Worm (Caenorhabditis elegans) whole organism, L3 larva: ENCODE measurements around the gene R04F11.3.

Source experiments
- R02D3.7 ChIP-seq: fragments of 150-350 bp; optimal IDR thresholded peaks from 2 replicates; lab custom pipeline; 2014; ENCODE audit warnings: missing biosample characterization, missing genetic modification characterization
- ama-1 ChIP-seq: fragments of 150-350 bp; optimal IDR thresholded peaks from 2 replicates; lab custom pipeline; 2018
- ceh-16 ChIP-seq: sonication (generic microtip); optimal IDR thresholded peaks from 2 replicates; lab custom pipeline; 2017; ENCODE audit warnings: missing biosample characterization, missing genetic modification characterization
- ceh-28 ChIP-seq: fragments of 150-350 bp; optimal IDR thresholded peaks from 2 replicates; lab custom pipeline; 2014; ENCODE audit warnings: missing biosample characterization, missing genetic modification reagents, missing genetic modification characterization
- egl-27 ChIP-seq: sonication (generic microtip); optimal IDR thresholded peaks from 4 replicates; lab custom pipeline; 2017; ENCODE audit warnings: missing biosample characterization, missing genetic modification reagents, missing genetic modification characterization
- egl-5 ChIP-seq: fragments of 150-350 bp; optimal IDR thresholded peaks from 2 replicates; lab custom pipeline; 2017; ENCODE audit warnings: missing biosample characterization, missing genetic modification reagents, missing genetic modification characterization, inconsistent platforms
- elt-1 ChIP-seq: fragments of 150-350 bp; optimal IDR thresholded peaks from 2 replicates; lab custom pipeline; 2014; ENCODE audit warnings: missing biosample characterization, missing genetic modification characterization
- elt-2 ChIP-seq: sonication (generic microtip); optimal IDR thresholded peaks from 2 replicates; lab custom pipeline; 2016; ENCODE audit warnings: missing genetic modification reagents, mild to moderate bottlenecking, missing genetic modification characterization, missing compliant biosample characterization
- fkh-10 ChIP-seq: sonication (generic microtip); optimal IDR thresholded peaks from 2 replicates; lab custom pipeline; 2017; ENCODE audit warnings: missing biosample characterization, missing genetic modification reagents, missing genetic modification characterization
- fos-1 ChIP-seq: fragments of 150-350 bp; optimal IDR thresholded peaks from 2 replicates; lab custom pipeline; 2014; ENCODE audit warnings: missing biosample characterization, missing genetic modification characterization
- lin-15B ChIP-seq: fragments of 150-350 bp; optimal IDR thresholded peaks from 2 replicates; lab custom pipeline; 2014; ENCODE audit warnings: missing biosample characterization, missing genetic modification characterization
- lin-39 ChIP-seq: fragments of 150-350 bp; optimal IDR thresholded peaks from 2 replicates; lab custom pipeline; 2018; ENCODE audit warnings: missing biosample characterization, missing genetic modification reagents, missing genetic modification characterization
- mdl-1 ChIP-seq: fragments of 150-350 bp; optimal IDR thresholded peaks from 2 replicates; lab custom pipeline; 2014; ENCODE audit warnings: missing biosample characterization, missing genetic modification characterization
- mml-1 ChIP-seq: fragments of 150-350 bp; sonication (generic microtip); optimal IDR thresholded peaks from 3 replicates; lab custom pipeline; 2014; ENCODE audit warnings: missing biosample characterization, missing genetic modification characterization
- nhr-11 ChIP-seq: fragments of 150-350 bp; optimal IDR thresholded peaks from 2 replicates; lab custom pipeline; 2014; ENCODE audit warnings: missing biosample characterization, missing genetic modification characterization
- nhr-23 ChIP-seq: fragments of 150-350 bp; optimal IDR thresholded peaks from 2 replicates; lab custom pipeline; 2014; ENCODE audit warnings: missing biosample characterization, missing genetic modification reagents, missing genetic modification characterization
- nhr-25 ChIP-seq: sonication (generic microtip); optimal IDR thresholded peaks from 2 replicates; lab custom pipeline; 2017; ENCODE audit warnings: missing biosample characterization, missing genetic modification characterization
- nhr-43 ChIP-seq: sonication (generic microtip); optimal IDR thresholded peaks from 2 replicates; lab custom pipeline; 2016; ENCODE audit warnings: mild to moderate bottlenecking, missing genetic modification characterization, missing compliant biosample characterization; ENCODE audit not compliant: poor library complexity, severe bottlenecking
- nhr-67 ChIP-seq: fragments of 150-350 bp; optimal IDR thresholded peaks from 2 replicates; lab custom pipeline; 2014; ENCODE audit warnings: missing biosample characterization, missing genetic modification characterization
- nhr-77 ChIP-seq: fragments of 150-350 bp; optimal IDR thresholded peaks from 2 replicates; lab custom pipeline; 2014; ENCODE audit warnings: missing biosample characterization, missing genetic modification characterization
- pha-4 ChIP-seq: fragments of 150-350 bp; optimal IDR thresholded peaks from 2 replicates; lab custom pipeline; 2014; ENCODE audit warnings: missing biosample characterization, missing genetic modification reagents, missing genetic modification characterization
- pqm-1 ChIP-seq: fragments of 150-350 bp; optimal IDR thresholded peaks from 2 replicates; lab custom pipeline; 2017; ENCODE audit warnings: missing biosample characterization, missing genetic modification characterization, inconsistent platforms
- skn-1 ChIP-seq: fragments of 150-350 bp; optimal IDR thresholded peaks from 2 replicates; lab custom pipeline; 2014; ENCODE audit warnings: missing biosample characterization, missing genetic modification characterization
- tbx-2 ChIP-seq: sonication (generic microtip); optimal IDR thresholded peaks from 2 replicates; lab custom pipeline; 2016; ENCODE audit warnings: mild to moderate bottlenecking, missing genetic modification characterization, missing compliant biosample characterization
- unc-62 ChIP-seq: fragments of 150-350 bp; sonication (generic microtip); optimal IDR thresholded peaks from 4 replicates; lab custom pipeline; 2014; ENCODE audit warnings: missing biosample characterization, missing genetic modification reagents, missing genetic modification characterization
- ztf-11 ChIP-seq: fragments of 150-350 bp; optimal IDR thresholded peaks from 2 replicates; lab custom pipeline; 2014; ENCODE audit warnings: missing biosample characterization, missing genetic modification characterization
- ztf-4 ChIP-seq: fragments of 150-350 bp; optimal IDR thresholded peaks from 2 replicates; lab custom pipeline; 2014; ENCODE audit warnings: missing biosample characterization, missing genetic modification characterization

R04F11.3 gene

ce11 chrV:12353505-12353904, 36.5 kb upstream of the R04F11.3 start:
- TF ChIP-seq nhr-43 (peak; percentile 25), ceh-16 (tag; lab: Kevin White, UChicago) (no peak)
- TF ChIP-seq, all 47 proteins: peak for 1

- TF ChIP-seq skn-1 (tag; lab: Kevin White, UChicago) (no peak), fos-1 (tag; lab: Kevin White, UChicago) (no peak), unc-62 (GFP tag; lab: Kevin White, UChicago) (no peak), ama-1 (lab: Kevin White, UChicago) (peak; percentile 51), ceh-16 (tag; lab: Kevin White, UChicago) (no peak), egl-27 (tag; lab: Kevin White, UChicago) (no peak)
Observed at ce11 chrV:12352881-12353280, 35.9 kb upstream of the R04F11.3 start.

- TF ChIP-seq ztf-11 (tag; lab: Kevin White, UChicago), result no peak
- TF ChIP-seq mml-1, result no peak
- no peak for TF ChIP-seq nhr-23 (tag; lab: Kevin White, UChicago)
- TF ChIP-seq fkh-10 (GFP tag; lab: Kevin White, UChicago), result no peak
Observed at ce11 chrV:12352445-12352844, 35.5 kb upstream of the R04F11.3 start, which contains the start of gene sqt-3. Gene sqt-3 (plus strand): TSS chrV:12352745.

- TF ChIP-seq elt-1 (peak; percentile 78), egl-27 (tag; lab: Kevin White, UChicago) (no peak), mdl-1 (no peak), nhr-25 (tag; lab: Kevin White, UChicago) (peak; percentile 27)
Observed at ce11 chrV:12351842-12352241, 34.9 kb upstream of the R04F11.3 start.

- TF ChIP-seq ztf-4 (tag; lab: Kevin White, UChicago), result no peak
- TF ChIP-seq nhr-11 (tag; lab: Kevin White, UChicago), result no peak
- TF ChIP-seq fos-1 (tag; lab: Kevin White, UChicago), result no peak
- peak; percentile 19 for TF ChIP-seq nhr-23 (tag; lab: Kevin White, UChicago)
Observed at ce11 chrV:12349365-12349764, 32.4 kb upstream of the R04F11.3 start.

- TF ChIP-seq ztf-4 (tag; lab: Kevin White, UChicago) (no peak), nhr-23 (tag; lab: Kevin White, UChicago) (no peak), egl-5 (no peak), elt-2 (tag; lab: Kevin White, UChicago) (peak; percentile 49), ceh-16 (tag; lab: Kevin White, UChicago) (no peak), pha-4 (peak; percentile 13), mdl-1 (no peak), nhr-67 (tag; lab: Kevin White, UChicago) (no peak), lin-15B (tag; lab: Kevin White, UChicago) (no peak), ama-1 (lab: Kevin White, UChicago) (no peak), tbx-2 (tag; lab: Kevin White, UChicago) (no peak), nhr-77 (tag; lab: Kevin White, UChicago) (no peak), ceh-28 (tag; lab: Kevin White, UChicago) (peak; percentile 5)
Observed at ce11 chrV:12347854-12348253, 30.9 kb upstream of the R04F11.3 start.

ce11 chrV:12345808-12346207, 28.8 kb upstream of the R04F11.3 start, which contains the start of gene snb-2:
Gene snb-2 (minus strand): TSS chrV:12345908.
- TF ChIP-seq lin-39 (tag; lab: Kevin White, UChicago) (no peak), pha-4 (no peak), R02D3.7 (tag; lab: Kevin White, UChicago) (no peak), pqm-1 (tag; lab: Kevin White, UChicago) (no peak)

DNA sequence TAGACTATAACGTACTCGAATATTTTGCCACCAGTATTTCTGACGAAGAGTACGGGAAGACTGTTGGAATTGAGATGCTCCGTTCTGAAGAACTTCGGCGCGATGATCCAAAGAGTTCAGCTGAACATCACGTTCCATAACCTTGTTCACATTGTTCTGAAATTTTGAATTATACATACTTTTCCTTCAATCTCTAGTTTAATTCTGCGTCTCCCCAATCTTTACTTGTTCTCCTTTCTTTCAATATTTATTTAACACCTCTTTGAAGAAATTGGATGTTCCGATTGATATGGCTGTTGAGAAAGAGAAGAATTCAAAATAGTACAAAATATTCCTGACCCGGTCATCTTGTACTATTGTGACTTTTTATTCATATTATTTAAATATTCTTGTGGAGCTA, 27.9 kb upstream of the R04F11.3 start, which contains the start of gene F23H12.3:
Gene F23H12.3, plus strand, starts transcription at position 301 of the 400 bp plus-strand sequence.
- TF ChIP-seq ama-1 (lab: Kevin White, UChicago), result no peak
- peak; percentile 32 for TF ChIP-seq pha-4
- TF ChIP-seq, all 47 proteins: peak for 1
